Worm (Caenorhabditis elegans) whole organism, L4 larva: Measurements from ENCODE around the gene acl-9.

ENCODE experiments used
- F10B5.3 ChIP-seq: sonication (generic microtip); optimal IDR thresholded peaks from 2 replicates; lab custom pipeline; 2016; ENCODE audit warnings: mild to moderate bottlenecking, missing genetic modification characterization, missing compliant biosample characterization
- F37D6.2 ChIP-seq: sonication (generic microtip); optimal IDR thresholded peaks from 2 replicates; lab custom pipeline; 2016; ENCODE audit warnings: mild to moderate bottlenecking, missing genetic modification characterization, missing compliant biosample characterization
- F49E8.2 ChIP-seq: sonication (generic microtip); optimal IDR thresholded peaks from 2 replicates; lab custom pipeline; 2016; ENCODE audit warnings: missing compliant biosample characterization, mild to moderate bottlenecking, missing genetic modification characterization, borderline replicate concordance
- T20F7.1 ChIP-seq: fragments of 200-800 bp; sonication (Bioruptor generic); optimal IDR thresholded peaks from 2 replicates; lab custom pipeline; 2018; ENCODE audit warnings: mild to moderate bottlenecking, missing genetic modification characterization, missing compliant biosample characterization
- Y5F2A.4 ChIP-seq: fragments of 200-800 bp; sonication (Bioruptor generic); optimal IDR thresholded peaks from 2 replicates; lab custom pipeline; 2018; ENCODE audit warnings: mild to moderate bottlenecking, missing genetic modification characterization, missing compliant biosample characterization
- Y75B8A.6 ChIP-seq: fragments of 200-800 bp; sonication (Bioruptor generic); IDR thresholded peaks from 2 replicates; pipeline ENCODE4 v1.3.6; 2022; ENCODE audit warnings: missing genetic modification reagents, missing genetic modification characterization, missing compliant biosample characterization
- ZK337.2 ChIP-seq: fragments of 200-800 bp; sonication (Bioruptor generic); IDR thresholded peaks from 2 replicates; pipeline ENCODE4 v1.3.6; 2022; ENCODE audit warnings: missing genetic modification reagents, missing genetic modification characterization, missing compliant biosample characterization
- ZK546.5 ChIP-seq, 2 experiments: sonication (generic microtip); optimal IDR thresholded peaks; 2 replicates each; lab custom pipeline; 2017; ENCODE audit warnings: missing biosample characterization in 2 of 2, missing genetic modification characterization in 2 of 2
- aha-1 ChIP-seq: fragments of 150-350 bp; peaks from one replicate; lab custom pipeline; 2014; ENCODE audit warnings: missing biosample characterization, missing genetic modification characterization
- aly-2 ChIP-seq: sonication (generic microtip); optimal IDR thresholded peaks from 2 replicates; lab custom pipeline; 2018; ENCODE audit warnings: missing biosample characterization, missing genetic modification characterization
- attf-4 ChIP-seq: sonication (generic microtip); optimal IDR thresholded peaks from 3 replicates; lab custom pipeline; 2017; ENCODE audit warnings: missing biosample characterization, missing genetic modification characterization
- ceh-28 ChIP-seq: fragments of 150-350 bp; optimal IDR thresholded peaks from 2 replicates; lab custom pipeline; 2014; ENCODE audit warnings: missing biosample characterization, missing genetic modification reagents, missing genetic modification characterization
- ces-1 ChIP-seq: fragments of 150-350 bp; sonication (generic microtip); optimal IDR thresholded peaks from 4 replicates; lab custom pipeline; 2014; ENCODE audit warnings: missing biosample characterization, missing genetic modification reagents, missing genetic modification characterization
- daf-8 ChIP-seq: fragments of 200-800 bp; sonication (Bioruptor generic); IDR thresholded peaks from 2 replicates; pipeline ENCODE4 v1.3.6; 2022; ENCODE audit warnings: missing genetic modification characterization, missing compliant biosample characterization
- dmd-6 ChIP-seq: fragments of 200-800 bp; sonication (Bioruptor generic); IDR thresholded peaks from 2 replicates; pipeline ENCODE4 v1.3.6; 2022; ENCODE audit warnings: missing genetic modification reagents, missing genetic modification characterization, missing compliant biosample characterization
- dmd-9 ChIP-seq: fragments of 200-800 bp; sonication (Bioruptor generic); IDR thresholded peaks from 2 replicates; pipeline ENCODE4 v1.3.6; 2022; ENCODE audit warnings: missing genetic modification reagents, missing genetic modification characterization, missing compliant biosample characterization
- dve-1 ChIP-seq: sonication (generic microtip); optimal IDR thresholded peaks from 2 replicates; lab custom pipeline; 2017; ENCODE audit warnings: antibody characterized with exemption, mild to moderate bottlenecking, missing genetic modification characterization, missing compliant biosample characterization; ENCODE audit not compliant: insufficient read depth
- egl-27 ChIP-seq: sonication (generic microtip); optimal IDR thresholded peaks from 3 replicates; lab custom pipeline; 2017; ENCODE audit warnings: missing biosample characterization, missing genetic modification reagents, missing genetic modification characterization
- egl-43 ChIP-seq: fragments of 200-800 bp; sonication (Bioruptor generic); IDR thresholded peaks from 2 replicates; pipeline ENCODE4 v1.3.6; 2022; ENCODE audit warnings: missing genetic modification reagents, missing genetic modification characterization, missing compliant biosample characterization
- fkh-10 ChIP-seq: fragments of 150-350 bp; optimal IDR thresholded peaks from 2 replicates; lab custom pipeline; 2014; ENCODE audit warnings: missing biosample characterization, missing genetic modification reagents, missing genetic modification characterization
- fos-1 ChIP-seq: fragments of 150-350 bp; optimal IDR thresholded peaks from 2 replicates; lab custom pipeline; 2014; ENCODE audit warnings: missing biosample characterization, missing genetic modification characterization
- gei-8 ChIP-seq: fragments of 200-800 bp; sonication (Bioruptor generic); optimal IDR thresholded peaks from 2 replicates; lab custom pipeline; 2018; ENCODE audit warnings: mild to moderate bottlenecking, missing genetic modification characterization, missing compliant biosample characterization
- lin-1 ChIP-seq: fragments of 200-800 bp; sonication (Bioruptor generic); IDR thresholded peaks from 2 replicates; pipeline ENCODE4 v1.3.6; 2022; ENCODE audit warnings: missing genetic modification reagents, missing genetic modification characterization, missing compliant biosample characterization
- lin-13 ChIP-seq: fragments of 150-350 bp; optimal IDR thresholded peaks from 2 replicates; lab custom pipeline; 2014; ENCODE audit warnings: missing biosample characterization, missing genetic modification reagents, missing genetic modification characterization
- lin-15B ChIP-seq: fragments of 150-350 bp; sonication (generic microtip); optimal IDR thresholded peaks from 3 replicates; lab custom pipeline; 2014; ENCODE audit warnings: missing biosample characterization, missing genetic modification characterization
- lin-29 ChIP-seq: fragments of 200-800 bp; sonication (Bioruptor generic); IDR thresholded peaks from 2 replicates; pipeline ENCODE4 v1.3.6; 2022; ENCODE audit warnings: missing genetic modification reagents, missing genetic modification characterization, missing compliant biosample characterization
- lin-38 ChIP-seq: fragments of 200-800 bp; sonication (Bioruptor generic); IDR thresholded peaks from 2 replicates; pipeline ENCODE4 v1.3.6; 2022; ENCODE audit warnings: missing genetic modification reagents, missing genetic modification characterization, missing compliant biosample characterization
- madf-9 ChIP-seq: fragments of 200-800 bp; sonication (Bioruptor generic); conservative IDR thresholded peaks from 2 replicates; pipeline ENCODE4 v1.3.6; 2022; ENCODE audit warnings: missing genetic modification reagents, missing genetic modification characterization, missing compliant biosample characterization
- mdl-1 ChIP-seq, 2 experiments: fragments of 150-350 bp in 1 of 2; sonication (generic microtip) in 1 of 2; optimal IDR thresholded peaks; 2 replicates each; lab custom pipeline; 2014 to 2017; ENCODE audit warnings: missing biosample characterization in 2 of 2, missing genetic modification characterization in 2 of 2
- mdt-29 ChIP-seq: fragments of 200-800 bp; sonication (Bioruptor generic); IDR thresholded peaks from 2 replicates; pipeline ENCODE4 v1.3.6; 2022; ENCODE audit warnings: missing genetic modification reagents, missing genetic modification characterization, missing compliant biosample characterization
- mep-1 ChIP-seq: fragments of 150-350 bp; sonication (generic microtip); optimal IDR thresholded peaks from 3 replicates; lab custom pipeline; 2014; ENCODE audit warnings: missing biosample characterization, missing genetic modification characterization
- mes-2 ChIP-seq: sonication (generic microtip); optimal IDR thresholded peaks from 2 replicates; lab custom pipeline; 2016; ENCODE audit warnings: missing genotype, mild to moderate bottlenecking, missing genetic modification characterization, missing compliant biosample characterization; ENCODE audit not compliant: poor library complexity, severe bottlenecking
- mxl-2 ChIP-seq: fragments of 200-800 bp; sonication (Bioruptor generic); conservative IDR thresholded peaks from 2 replicates; pipeline ENCODE4 v1.3.6; 2022; ENCODE audit warnings: missing genetic modification reagents, missing genetic modification characterization, missing compliant biosample characterization
- nhr-102 ChIP-seq: sonication (generic microtip); optimal IDR thresholded peaks from 2 replicates; lab custom pipeline; 2016; ENCODE audit warnings: mild to moderate bottlenecking, missing genetic modification characterization, moderate library complexity, missing compliant biosample characterization
- nhr-11 ChIP-seq: fragments of 150-350 bp; optimal IDR thresholded peaks from 2 replicates; lab custom pipeline; 2014; ENCODE audit warnings: missing biosample characterization, missing genetic modification characterization
- nhr-237 ChIP-seq: sonication (generic microtip); optimal IDR thresholded peaks from 2 replicates; lab custom pipeline; 2017; ENCODE audit warnings: missing biosample characterization, missing genetic modification characterization
- nhr-41 ChIP-seq: fragments of 200-800 bp; sonication (Bioruptor generic); IDR thresholded peaks from 2 replicates; pipeline ENCODE4 v1.3.6; 2022; ENCODE audit warnings: missing genetic modification reagents, missing genetic modification characterization, missing compliant biosample characterization
- nhr-6 ChIP-seq: fragments of 150-350 bp; optimal IDR thresholded peaks from 2 replicates; lab custom pipeline; 2014; ENCODE audit warnings: missing biosample characterization, missing genetic modification characterization
- nhr-76 ChIP-seq: fragments of 150-350 bp; optimal IDR thresholded peaks from 2 replicates; lab custom pipeline; 2014; ENCODE audit warnings: missing biosample characterization, missing genetic modification characterization
- saeg-2 ChIP-seq: fragments of 200-800 bp; sonication (Bioruptor generic); IDR thresholded peaks from 2 replicates; pipeline ENCODE4 v1.3.6; 2022; ENCODE audit warnings: missing genetic modification reagents, missing genetic modification characterization, missing compliant biosample characterization
- set-16 ChIP-seq: fragments of 200-800 bp; sonication (Bioruptor generic); IDR thresholded peaks from 2 replicates; pipeline ENCODE4 v1.3.6; 2022; ENCODE audit warnings: missing genetic modification reagents, missing genetic modification characterization, missing compliant biosample characterization
- skn-1 ChIP-seq: fragments of 150-350 bp; optimal IDR thresholded peaks from 2 replicates; lab custom pipeline; 2014; ENCODE audit warnings: missing biosample characterization, missing genetic modification characterization
- snpc-1.2 ChIP-seq: fragments of 200-800 bp; sonication (Bioruptor generic); IDR thresholded peaks from 2 replicates; pipeline ENCODE4 v1.3.6; 2022; ENCODE audit warnings: missing genetic modification reagents, missing genetic modification characterization, missing compliant biosample characterization
- snpc-4 ChIP-seq: fragments of 150-350 bp; optimal IDR thresholded peaks from 2 replicates; lab custom pipeline; 2014; ENCODE audit warnings: missing biosample characterization, missing genetic modification characterization
- spr-3 ChIP-seq: fragments of 200-800 bp; sonication (Bioruptor generic); optimal IDR thresholded peaks from 2 replicates; lab custom pipeline; 2018; ENCODE audit warnings: mild to moderate bottlenecking, missing genetic modification characterization, missing compliant biosample characterization
- tag-97 ChIP-seq: fragments of 200-800 bp; sonication (Bioruptor generic); IDR thresholded peaks from 2 replicates; pipeline ENCODE4 v1.3.6; 2022; ENCODE audit warnings: missing genetic modification characterization, missing compliant biosample characterization
- unc-130 ChIP-seq: sonication (generic microtip); optimal IDR thresholded peaks from 2 replicates; lab custom pipeline; 2016; ENCODE audit warnings: missing genetic modification reagents, missing genetic modification characterization, missing compliant biosample characterization
- unc-39 ChIP-seq: sonication (generic microtip); optimal IDR thresholded peaks from 2 replicates; lab custom pipeline; 2017; ENCODE audit warnings: missing biosample characterization, missing genetic modification characterization
- vab-7 ChIP-seq: fragments of 200-800 bp; sonication (Bioruptor generic); IDR thresholded peaks from 2 replicates; pipeline ENCODE4 v1.3.6; 2022; ENCODE audit warnings: missing genetic modification reagents, missing genetic modification characterization, missing compliant biosample characterization
- zfp-3 ChIP-seq: fragments of 200-800 bp; sonication (Bioruptor generic); conservative IDR thresholded peaks from 2 replicates; pipeline ENCODE4 v1.3.6; 2022; ENCODE audit warnings: missing genetic modification reagents, missing genetic modification characterization, missing compliant biosample characterization
- zip-11 ChIP-seq: fragments of 200-800 bp; sonication (Bioruptor generic); IDR thresholded peaks from 2 replicates; pipeline ENCODE4 v1.3.6; 2022; ENCODE audit warnings: missing genetic modification characterization, missing compliant biosample characterization
- zip-2 ChIP-seq: fragments of 150-350 bp; optimal IDR thresholded peaks from 2 replicates; lab custom pipeline; 2014; ENCODE audit warnings: missing biosample characterization, missing genetic modification characterization
- ztf-7 ChIP-seq: fragments of 150-350 bp; optimal IDR thresholded peaks from 2 replicates; lab custom pipeline; 2014; ENCODE audit warnings: missing biosample characterization, missing genetic modification characterization

Gene acl-9

ce11 chrV:6413057-6413456, 40.0 kb upstream of the acl-9 start (continued):
- no peak for TF ChIP-seq dmd-9 (GFP tag; lab: Robert Waterston, UW)
- TF ChIP-seq nhr-237 (tag; lab: Kevin White, UChicago), result no peak
- no peak for TF ChIP-seq mes-2 (tag; lab: Kevin White, UChicago)
- no peak for TF ChIP-seq set-16
- no peak for TF ChIP-seq F49E8.2 (tag; lab: Kevin White, UChicago)
- no peak for TF ChIP-seq nhr-76 (tag; lab: Kevin White, UChicago)
- no peak for TF ChIP-seq Y75B8A.6 (GFP tag; lab: Robert Waterston, UW)
- no peak for TF ChIP-seq snpc-4
- no peak for TF ChIP-seq madf-9 (GFP tag; lab: Robert Waterston, UW)
- no peak for TF ChIP-seq ZK546.5 (tag; optimal IDR thresholded peaks at IDR 0.05; lab: Kevin White, UChicago)
- TF ChIP-seq zfp-3 (GFP tag; lab: Robert Waterston, UW), result no peak
- TF ChIP-seq zip-11 (GFP tag; lab: Robert Waterston, UW), result no peak
- TF ChIP-seq lin-15B (tag; lab: Kevin White, UChicago), result no peak
- no peak for TF ChIP-seq nhr-11
- TF ChIP-seq spr-3, result no peak
- peak; percentile 30 for TF ChIP-seq mep-1 (tag; lab: Kevin White, UChicago)
- no peak for TF ChIP-seq gei-8 (GFP tag; lab: Kevin White, UChicago)
- TF ChIP-seq zip-2, result no peak
- no peak for TF ChIP-seq fos-1
- TF ChIP-seq nhr-6, result no peak
- TF ChIP-seq nhr-102 (tag; lab: Kevin White, UChicago), result peak; percentile 72
- TF ChIP-seq saeg-2 (GFP tag; lab: Robert Waterston, UW), result no peak
- TF ChIP-seq fkh-10, result no peak
- TF ChIP-seq ztf-7 (tag; lab: Kevin White, UChicago), result no peak
- no peak for TF ChIP-seq F37D6.2
- no peak for TF ChIP-seq F10B5.3 (tag; lab: Kevin White, UChicago)
- TF ChIP-seq ces-1 (GFP tag; lab: Kevin White, UChicago), result no peak
- peak; percentile 90 for TF ChIP-seq dmd-6 (GFP tag; lab: Robert Waterston, UW)
- no peak for TF ChIP-seq nhr-41 (GFP tag; lab: Robert Waterston, UW)
- no peak for TF ChIP-seq tag-97 (GFP tag; lab: Robert Waterston, UW)
- no peak for TF ChIP-seq ZK337.2 (GFP tag; lab: Robert Waterston, UW)
- TF ChIP-seq aha-1, result no peak
- peak; percentile 35 for TF ChIP-seq T20F7.1 (GFP tag; lab: Kevin White, UChicago)
- no peak for TF ChIP-seq aly-2
- TF ChIP-seq mxl-2 (GFP tag; lab: Robert Waterston, UW), result no peak
- no peak for TF ChIP-seq vab-7
- TF ChIP-seq daf-8 (GFP tag; lab: Robert Waterston, UW), result no peak
- TF ChIP-seq lin-38 (GFP tag; lab: Robert Waterston, UW), result no peak
- no peak for TF ChIP-seq ceh-28 (tag; lab: Kevin White, UChicago)
- TF ChIP-seq unc-130 (GFP tag; lab: Kevin White, UChicago), result no peak
- peak; percentile 86 for TF ChIP-seq dve-1 (tag; lab: Kevin White, UChicago)
- peak; percentile 78 for TF ChIP-seq lin-1 (GFP tag; lab: Robert Waterston, UW)
- TF ChIP-seq attf-4 (tag; lab: Kevin White, UChicago), result no peak
- no peak for TF ChIP-seq egl-43 (GFP tag; lab: Robert Waterston, UW)
- no peak for TF ChIP-seq skn-1
- no peak for TF ChIP-seq Y5F2A.4 (GFP tag; lab: Kevin White, UChicago)
- TF ChIP-seq lin-29 (GFP tag; lab: Robert Waterston, UW), result no peak
- TF ChIP-seq egl-27, result no peak
- TF ChIP-seq mdt-29 (GFP tag; lab: Robert Waterston, UW), result no peak
- no peak for TF ChIP-seq snpc-1.2 (GFP tag; lab: Robert Waterston, UW)
- TF ChIP-seq lin-13 (GFP tag; lab: Kevin White, UChicago), result no peak
- no peak for TF ChIP-seq unc-39
- TF ChIP-seq mdl-1 (tag; optimal IDR thresholded peaks at IDR 0.05; lab: Kevin White, UChicago), result peak in 1 of 2 experiments; percentile 46
